Worm (Caenorhabditis elegans) whole organism, young adult: ENCODE data around the gene R01H2.8.

Experiments
- B0261.1 ChIP-seq: sonication (generic microtip); optimal IDR thresholded peaks from 2 replicates; lab custom pipeline; 2016; ENCODE audit warnings: mild to moderate bottlenecking, missing genetic modification characterization, moderate library complexity, missing compliant biosample characterization
- B0336.3 ChIP-seq: fragments of 200-800 bp; sonication (Bioruptor generic); IDR thresholded peaks from 2 replicates; pipeline ENCODE4 v1.3.6; 2022; ENCODE audit warnings: missing genetic modification characterization, missing compliant biosample characterization
- D2030.7 ChIP-seq: fragments of 200-800 bp; sonication (Bioruptor generic); IDR thresholded peaks from 2 replicates; pipeline ENCODE4 v1.3.6; 2022; ENCODE audit warnings: missing genetic modification reagents, missing genetic modification characterization, missing compliant biosample characterization
- F10E7.11 ChIP-seq: sonication (generic microtip); optimal IDR thresholded peaks from 2 replicates; lab custom pipeline; 2017; ENCODE audit warnings: mild to moderate bottlenecking, missing genetic modification characterization, moderate library complexity, missing compliant biosample characterization
- F22D6.2 ChIP-seq: sonication (generic microtip); optimal IDR thresholded peaks from 2 replicates; lab custom pipeline; 2016; ENCODE audit warnings: mild to moderate bottlenecking, missing genetic modification characterization, missing compliant biosample characterization
- F49E8.2 ChIP-seq: sonication (generic microtip); optimal IDR thresholded peaks from 3 replicates; lab custom pipeline; 2017; ENCODE audit warnings: missing genetic modification characterization, mild to moderate bottlenecking, missing compliant biosample characterization, antibody characterized with exemption, moderate library complexity; ENCODE audit not compliant: insufficient read depth
- F55B11.4 ChIP-seq: sonication (generic microtip); optimal IDR thresholded peaks from 2 replicates; lab custom pipeline; 2016; ENCODE audit warnings: missing compliant biosample characterization, missing genetic modification characterization, borderline replicate concordance; ENCODE audit not compliant: insufficient read depth
- K12H6.12 ChIP-seq: fragments of 200-800 bp; sonication (Bioruptor generic); optimal IDR thresholded peaks from 2 replicates; lab custom pipeline; 2018; ENCODE audit warnings: mild to moderate bottlenecking, missing genetic modification characterization, missing compliant biosample characterization
- T07F8.4 ChIP-seq: sonication (generic microtip); optimal IDR thresholded peaks from 2 replicates; lab custom pipeline; 2016; ENCODE audit warnings: mild to moderate bottlenecking, missing genetic modification characterization, moderate library complexity, missing compliant biosample characterization
- T26A5.8 ChIP-seq: sonication (generic microtip); optimal IDR thresholded peaks from 2 replicates; lab custom pipeline; 2016; ENCODE audit warnings: missing genetic modification characterization, missing compliant biosample characterization
- Y67H2A.10 ChIP-seq: fragments of 200-800 bp; sonication (Bioruptor generic); conservative IDR thresholded peaks from 2 replicates; pipeline ENCODE4 v1.3.6; 2022; ENCODE audit warnings: missing genetic modification reagents, missing genetic modification characterization, missing compliant biosample characterization
- Y95B8A.8 ChIP-seq: fragments of 200-800 bp; sonication (Bioruptor generic); IDR thresholded peaks from 2 replicates; pipeline ENCODE4 v1.3.6; 2022; ENCODE audit warnings: missing genetic modification reagents, missing genetic modification characterization, missing compliant biosample characterization
- aptf-3 ChIP-seq: fragments of 200-800 bp; sonication (Bioruptor generic); IDR thresholded peaks from 2 replicates; pipeline ENCODE4 v1.3.6; 2022; ENCODE audit warnings: missing genetic modification characterization, missing compliant biosample characterization
- athp-1 ChIP-seq: sonication (generic microtip); optimal IDR thresholded peaks from 2 replicates; lab custom pipeline; 2017; ENCODE audit warnings: mild to moderate bottlenecking, missing genetic modification characterization, missing compliant biosample characterization
- cebp-2 ChIP-seq: fragments of 200-800 bp; sonication (Bioruptor generic); IDR thresholded peaks from 2 replicates; pipeline ENCODE4 v1.3.6; 2022; ENCODE audit warnings: missing genetic modification characterization, missing compliant biosample characterization
- ceh-100 ChIP-seq: fragments of 200-800 bp; sonication (Bioruptor generic); IDR thresholded peaks from 2 replicates; pipeline ENCODE4 v1.3.6; 2022; ENCODE audit warnings: missing genetic modification reagents, missing genetic modification characterization, missing compliant biosample characterization
- ceh-79 ChIP-seq: sonication (generic microtip); optimal IDR thresholded peaks from 2 replicates; lab custom pipeline; 2017; ENCODE audit warnings: mild to moderate bottlenecking, missing genetic modification characterization, missing compliant biosample characterization
- ceh-91 ChIP-seq: fragments of 200-800 bp; sonication (Bioruptor generic); IDR thresholded peaks from 2 replicates; pipeline ENCODE4 v1.3.6; 2022; ENCODE audit warnings: missing genetic modification reagents, missing genetic modification characterization, missing compliant biosample characterization
- chd-7 ChIP-seq: sonication (generic microtip); optimal IDR thresholded peaks from 2 replicates; lab custom pipeline; 2016; ENCODE audit warnings: mild to moderate bottlenecking, missing genetic modification characterization, moderate library complexity, missing compliant biosample characterization
- die-1 ChIP-seq: sonication (generic microtip); optimal IDR thresholded peaks from 2 replicates; lab custom pipeline; 2016; ENCODE audit warnings: missing genotype, mild to moderate bottlenecking, missing genetic modification characterization, missing compliant biosample characterization
- dox-1 ChIP-seq: fragments of 200-800 bp; sonication (Bioruptor generic); IDR thresholded peaks from 2 replicates; pipeline ENCODE4 v1.3.6; 2022; ENCODE audit warnings: missing genetic modification reagents, missing genetic modification characterization, missing compliant biosample characterization
- efl-1 ChIP-seq: fragments of 150-350 bp; optimal IDR thresholded peaks from 2 replicates; lab custom pipeline; 2014; ENCODE audit warnings: missing biosample characterization, missing genetic modification reagents, missing genetic modification characterization
- egl-44 ChIP-seq: fragments of 200-800 bp; sonication (Bioruptor generic); IDR thresholded peaks from 2 replicates; pipeline ENCODE4 v1.3.6; 2022; ENCODE audit warnings: missing genetic modification reagents, missing genetic modification characterization, missing compliant biosample characterization
- egrh-3 ChIP-seq: fragments of 200-800 bp; sonication (Bioruptor generic); IDR thresholded peaks from 2 replicates; pipeline ENCODE4 v1.3.6; 2022; ENCODE audit warnings: missing genetic modification reagents, missing genetic modification characterization, missing compliant biosample characterization
- fkh-3 ChIP-seq: sonication (generic microtip); optimal IDR thresholded peaks from 2 replicates; lab custom pipeline; 2016; ENCODE audit warnings: mild to moderate bottlenecking, missing genetic modification characterization, missing compliant biosample characterization
- hlh-26 ChIP-seq: fragments of 200-800 bp; sonication (Bioruptor generic); conservative IDR thresholded peaks from 2 replicates; pipeline ENCODE4 v1.3.6; 2022; ENCODE audit warnings: missing genetic modification reagents, missing genetic modification characterization, missing compliant biosample characterization
- hmg-1.2 ChIP-seq: fragments of 200-800 bp; sonication (Bioruptor generic); IDR thresholded peaks from 2 replicates; pipeline ENCODE4 v1.3.6; 2022; ENCODE audit warnings: missing genetic modification reagents, missing genetic modification characterization, missing compliant biosample characterization
- hrde-1 ChIP-seq: sonication (generic microtip); optimal IDR thresholded peaks from 2 replicates; lab custom pipeline; 2016; ENCODE audit warnings: missing genetic modification characterization, mild to moderate bottlenecking, missing compliant biosample characterization, moderate library complexity, missing genotype, missing genetic modification reagents, borderline replicate concordance
- lin-26 ChIP-seq: fragments of 200-800 bp; sonication (Bioruptor generic); IDR thresholded peaks from 2 replicates; pipeline ENCODE4 v1.3.6; 2022; ENCODE audit warnings: missing genetic modification reagents, missing genetic modification characterization, missing compliant biosample characterization
- lin-35 ChIP-seq, 3 experiments: fragments of 150-350 bp in 2 of 3; sonication (generic microtip) in 1 of 3; optimal IDR thresholded peaks; 2 replicates each; lab custom pipeline; 2014 to 2018; ENCODE audit warnings: missing biosample characterization in 3 of 3, missing genetic modification characterization in 3 of 3, missing genetic modification reagents in 3 of 3
- lin-40 ChIP-seq: sonication (generic microtip); optimal IDR thresholded peaks from 2 replicates; lab custom pipeline; 2016; ENCODE audit warnings: missing genetic modification characterization, mild to moderate bottlenecking, missing compliant biosample characterization, missing genotype, missing genetic modification reagents
- lsl-1 ChIP-seq: fragments of 200-800 bp; sonication (Bioruptor generic); optimal IDR thresholded peaks from 2 replicates; lab custom pipeline; 2018; ENCODE audit warnings: mild to moderate bottlenecking, missing genetic modification characterization, moderate library complexity, missing compliant biosample characterization
- madf-6 ChIP-seq: fragments of 200-800 bp; sonication (Bioruptor generic); IDR thresholded peaks from 2 replicates; pipeline ENCODE4 v1.3.6; 2022; ENCODE audit warnings: missing genetic modification reagents, missing genetic modification characterization, missing compliant biosample characterization
- mcd-1 ChIP-seq: fragments of 200-800 bp; sonication (Bioruptor generic); IDR thresholded peaks from 2 replicates; pipeline ENCODE4 v1.3.6; 2022; ENCODE audit warnings: missing genetic modification reagents, missing genetic modification characterization, missing compliant biosample characterization
- mxl-1 ChIP-seq: sonication (generic microtip); optimal IDR thresholded peaks from 2 replicates; lab custom pipeline; 2016; ENCODE audit warnings: missing genetic modification characterization, missing compliant biosample characterization
- nfya-2 ChIP-seq: fragments of 200-800 bp; sonication (Bioruptor generic); IDR thresholded peaks from 2 replicates; pipeline ENCODE4 v1.3.6; 2022; ENCODE audit warnings: missing genetic modification reagents, missing genetic modification characterization, missing compliant biosample characterization
- nhr-179 ChIP-seq: sonication (generic microtip); optimal IDR thresholded peaks from 2 replicates; lab custom pipeline; 2016; ENCODE audit warnings: mild to moderate bottlenecking, missing genetic modification characterization, missing compliant biosample characterization
- nhr-80 ChIP-seq: sonication (generic microtip); optimal IDR thresholded peaks from 2 replicates; lab custom pipeline; 2016; ENCODE audit warnings: missing genetic modification characterization, missing compliant biosample characterization
- rpc-1 ChIP-seq, 2 experiments: fragments of 150-350 bp in 1 of 2; sonication (generic microtip) in 1 of 2; optimal IDR thresholded peaks; 2 replicates each; lab custom pipeline; 2014 to 2018; ENCODE audit warnings: missing biosample characterization in 1 of 2, missing genetic modification characterization in 1 of 2, missing genetic modification reagents in 1 of 2, missing genotype in 1 of 2
- sdz-38 ChIP-seq: sonication (generic microtip); optimal IDR thresholded peaks from 2 replicates; lab custom pipeline; 2016; ENCODE audit warnings: missing genotype, missing genetic modification characterization, missing compliant biosample characterization
- snpc-3.4 ChIP-seq: sonication (generic microtip); optimal IDR thresholded peaks from 2 replicates; lab custom pipeline; 2017; ENCODE audit warnings: missing genetic modification characterization, mild to moderate bottlenecking, missing compliant biosample characterization, antibody characterized with exemption, moderate library complexity, missing genotype, missing genetic modification reagents
- snpc-4 ChIP-seq, 5 experiments: fragments of 150-350 bp in 1 of 5; sonication (generic microtip) in 4 of 5; optimal IDR thresholded peaks; 2 replicates each; lab custom pipeline; 2014 to 2018; ENCODE audit warnings: missing genetic modification characterization in 5 of 5, missing biosample characterization in 3 of 5, antibody characterized with exemption in 2 of 5, mild to moderate bottlenecking in 2 of 5, missing compliant biosample characterization in 2 of 5, missing genotype in 2 of 5, moderate library complexity in 2 of 5, missing genetic modification reagents in 1 of 5
- sptf-2 ChIP-seq: fragments of 200-800 bp; sonication (Bioruptor generic); optimal IDR thresholded peaks from 2 replicates; lab custom pipeline; 2018; ENCODE audit warnings: mild to moderate bottlenecking, missing genetic modification characterization, missing compliant biosample characterization
- tbp1 ChIP-seq: fragments of 200-800 bp; sonication (Bioruptor generic); optimal IDR thresholded peaks from 2 replicates; lab custom pipeline; 2018; ENCODE audit warnings: mild to moderate bottlenecking, missing genetic modification characterization, missing compliant biosample characterization
- ztf-22 ChIP-seq: fragments of 200-800 bp; sonication (Bioruptor generic); optimal IDR thresholded peaks from 2 replicates; lab custom pipeline; 2018; ENCODE audit warnings: mild to moderate bottlenecking, missing genetic modification characterization, moderate library complexity, missing compliant biosample characterization
- ztf-26 ChIP-seq: sonication (generic microtip); optimal IDR thresholded peaks from 2 replicates; lab custom pipeline; 2017; ENCODE audit warnings: missing genetic modification characterization, missing compliant biosample characterization
- ztf-3 ChIP-seq: fragments of 200-800 bp; sonication (Bioruptor generic); optimal IDR thresholded peaks from 2 replicates; lab custom pipeline; 2018; ENCODE audit warnings: mild to moderate bottlenecking, missing genetic modification characterization, missing compliant biosample characterization

R01H2.8 gene

ce11 chrIII:7101814-7102477 lies 33.1 kb downstream of the R01H2.8 start (continued):
- no peak for TF ChIP-seq ceh-79 (tag; lab: Kevin White, UChicago)
- no peak for TF ChIP-seq lin-40 (tag; lab: Kevin White, UChicago)
- no peak; the same call in none of the 2 replicates for TF ChIP-seq ceh-91 (GFP tag; lab: Robert Waterston, UW)
- TF ChIP-seq hmg-1.2 (GFP tag; lab: Robert Waterston, UW): peak; percentile 49; the same call in 1 of the 2 replicates
- TF ChIP-seq sptf-2 (GFP tag; lab: Kevin White, UChicago): no peak
- no peak for TF ChIP-seq rpc-1 (optimal IDR thresholded peaks at IDR 0.05; lab: Kevin White, UChicago)
- TF ChIP-seq rpc-1 (tag; optimal IDR thresholded peaks at IDR 0.05; lab: Kevin White, UChicago): peak; percentile 6
- peak; percentile 92 for TF ChIP-seq Y95B8A.8 (GFP tag; lab: Robert Waterston, UW)
- no peak for TF ChIP-seq lin-35 (GFP tag; optimal IDR thresholded peaks at IDR 0.05; lab: Kevin White, UChicago)
- TF ChIP-seq snpc-3.4 (tag; lab: Kevin White, UChicago): peak; percentile 88
- peak; percentile 59 for TF ChIP-seq lsl-1 (GFP tag; lab: Kevin White, UChicago)
- peak; percentile 97 for TF ChIP-seq B0336.3 (GFP tag; lab: Robert Waterston, UW)
- TF ChIP-seq dox-1: peak; percentile 73
- TF ChIP-seq nhr-80 (tag; lab: Kevin White, UChicago): no peak
- no peak for TF ChIP-seq K12H6.12
- TF ChIP-seq egl-44 (GFP tag; lab: Robert Waterston, UW): no peak; the same call in 1 of the 2 replicates
- TF ChIP-seq ztf-3: no peak
- TF ChIP-seq F49E8.2 (tag; lab: Kevin White, UChicago): peak; percentile 88
- peak; percentile 37 for TF ChIP-seq snpc-4 (GFP tag; optimal IDR thresholded peaks at IDR 0.05; lab: Kevin White, UChicago)
- TF ChIP-seq snpc-4 (tag; optimal IDR thresholded peaks at IDR 0.05; lab: Kevin White, UChicago): peak in 1 of 4 experiments; percentile 71
- TF ChIP-seq mcd-1 (GFP tag; lab: Robert Waterston, UW): no peak
- no peak for TF ChIP-seq Y67H2A.10 (GFP tag; lab: Robert Waterston, UW)
- 0 out of 2 replicates have a peak, but pooled peaks have one; percentile 22 for TF ChIP-seq nfya-2 (GFP tag; lab: Robert Waterston, UW)
- TF ChIP-seq F22D6.2: no peak
- peak; percentile 82 for TF ChIP-seq lin-26
- no peak for TF ChIP-seq T26A5.8 (tag; lab: Kevin White, UChicago)
- TF ChIP-seq hlh-26 (GFP tag; lab: Robert Waterston, UW): no peak
- TF ChIP-seq F55B11.4 (tag; lab: Kevin White, UChicago): no peak
- TF ChIP-seq T07F8.4 (tag; lab: Kevin White, UChicago): no peak
- no peak for TF ChIP-seq fkh-3 (tag; lab: Kevin White, UChicago)
- peak; percentile 70 for TF ChIP-seq F10E7.11 (tag; lab: Kevin White, UChicago)
- no peak for TF ChIP-seq mxl-1 (tag; lab: Kevin White, UChicago)
- peak; percentile 35 for TF ChIP-seq tbp1 (GFP tag; lab: Kevin White, UChicago)
- peak; percentile 16 for TF ChIP-seq chd-7 (tag; lab: Kevin White, UChicago)
- TF ChIP-seq nhr-179 (tag; lab: Kevin White, UChicago): no peak
- TF ChIP-seq madf-6 (GFP tag; lab: Robert Waterston, UW): peak; percentile 84
- peak; percentile 76 for TF ChIP-seq athp-1 (tag; lab: Kevin White, UChicago)
- peak; percentile 86 for TF ChIP-seq D2030.7 (GFP tag; lab: Robert Waterston, UW)
- peak; percentile 96 for TF ChIP-seq hrde-1 (tag; lab: Kevin White, UChicago)
- TF ChIP-seq aptf-3 (GFP tag; lab: Robert Waterston, UW): 0 out of 2 replicates have a peak, but pooled peaks have one; percentile 22
- TF ChIP-seq ztf-26: no peak
- peak; percentile 35 for TF ChIP-seq ceh-100
- TF ChIP-seq ztf-22 (GFP tag; lab: Kevin White, UChicago): no peak
- peak; percentile 51 for TF ChIP-seq efl-1 (GFP tag; lab: Kevin White, UChicago)
- TF ChIP-seq die-1 (tag; lab: Kevin White, UChicago): no peak
- TF ChIP-seq egrh-3 (GFP tag; lab: Robert Waterston, UW): no peak
- TF ChIP-seq sdz-38 (tag; lab: Kevin White, UChicago): no peak
- TF ChIP-seq B0261.1 (tag; lab: Kevin White, UChicago): no peak
- TF ChIP-seq cebp-2: no peak
